Worm (Caenorhabditis elegans): ENCODE measurements around the gene Y43F8B.18.

Gene Y43F8B.18

DNA sequence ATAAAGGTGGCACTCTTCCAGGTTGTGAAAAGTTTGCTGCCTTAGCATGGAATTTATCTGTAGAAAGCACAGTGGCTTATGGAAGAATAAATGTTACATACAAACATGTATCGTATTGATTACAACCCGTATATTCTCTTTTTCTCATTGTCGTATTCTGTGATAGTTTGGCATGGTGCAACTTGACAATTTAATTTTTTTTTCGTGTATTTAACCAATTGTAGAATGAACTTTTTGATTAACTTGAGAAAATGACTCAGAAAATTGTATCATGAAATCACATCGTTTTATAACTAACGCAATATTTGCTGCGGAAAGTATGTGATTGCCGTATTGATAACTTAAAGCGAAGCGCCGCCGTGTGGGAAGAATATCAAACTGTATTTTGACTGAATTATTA is 28.7 kb upstream of the Y43F8B.18 start, which contains the start of gene Y43F8B.24:
Y43F8B.24 (plus strand) TSS at position 301 of the 400 bp plus-strand sequence.
- TF ChIP-seq sea-1 (GFP tag; conservative IDR thresholded peaks at IDR 0.05) = no peak
- TF ChIP-seq ets-7 (tag; optimal IDR thresholded peaks at IDR 0.05) = no peak
- TF ChIP-seq aly-1 (tag; optimal IDR thresholded peaks at IDR 0.05) = no peak
- TF ChIP-seq pes-1 (GFP tag; IDR thresholded peaks at IDR 0.05) = no peak
- TF ChIP-seq scrt-1 (GFP tag; IDR thresholded peaks at IDR 0.05) = no peak
- TF ChIP-seq hmg-4 (GFP tag; optimal IDR thresholded peaks at IDR 0.05) = no peak
- TF ChIP-seq hnd-1 (tag; optimal IDR thresholded peaks at IDR 0.05) = no peak

DNA sequence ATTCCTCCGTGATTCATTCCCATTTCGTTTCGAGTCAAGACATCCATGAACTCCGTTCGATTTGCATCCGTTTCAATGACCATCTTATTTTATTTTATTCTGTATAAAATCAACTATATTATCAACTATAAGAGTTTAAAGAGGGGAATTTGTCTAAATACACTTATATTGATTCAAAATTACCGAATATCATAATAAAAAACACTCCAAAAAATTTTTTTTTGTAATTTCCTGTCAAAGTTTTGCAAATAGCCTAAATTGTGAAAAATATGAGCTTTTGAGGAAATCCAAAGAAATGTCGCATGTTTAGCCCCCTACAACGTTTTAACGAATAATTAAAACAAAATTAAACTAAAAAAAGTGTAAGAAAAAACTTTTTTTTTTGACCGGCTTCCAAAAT is 23.8 kb upstream of the Y43F8B.18 start, which contains the start of gene Y43F8B.15:
Y43F8B.15 (minus strand) TSS at position 101 of the 400 bp plus-strand sequence.
- TF ChIP-seq tra-4 (tag; optimal IDR thresholded peaks at IDR 0.05) = no peak
- no peak for TF ChIP-seq pes-1 (GFP tag; IDR thresholded peaks at IDR 0.05)
- TF ChIP-seq sea-1 (GFP tag; conservative IDR thresholded peaks at IDR 0.05) = no peak
- no peak for TF ChIP-seq hmg-4 (GFP tag; optimal IDR thresholded peaks at IDR 0.05)
- no peak for TF ChIP-seq hmbx-1 (tag; optimal IDR thresholded peaks at IDR 0.05)
- TF ChIP-seq ama-1 (optimal IDR thresholded peaks at IDR 0.05) = no peak
- TF ChIP-seq ceh-36 (tag; optimal IDR thresholded peaks at IDR 0.05) = no peak
- no peak for TF ChIP-seq ceh-13 (GFP tag; optimal IDR thresholded peaks at IDR 0.05)
- TF ChIP-seq tbx-11 (GFP tag; IDR thresholded peaks at IDR 0.05) = no peak
- TF ChIP-seq hnd-1 (tag; optimal IDR thresholded peaks at IDR 0.05) = no peak
- TF ChIP-seq B0310.2 (tag; optimal IDR thresholded peaks at IDR 0.05) = no peak
- no peak for TF ChIP-seq flt-1 (GFP tag; IDR thresholded peaks at IDR 0.05)
- no peak for TF ChIP-seq F13C5.2 (tag; optimal IDR thresholded peaks at IDR 0.05)
- no peak for TF ChIP-seq scrt-1 (GFP tag; IDR thresholded peaks at IDR 0.05)
- no peak for TF ChIP-seq tbx-37 (GFP tag; conservative IDR thresholded peaks at IDR 0.05)
- no peak for TF ChIP-seq ets-7 (tag; optimal IDR thresholded peaks at IDR 0.05)
- TF ChIP-seq aly-1 (tag; optimal IDR thresholded peaks at IDR 0.05) = no peak

DNA sequence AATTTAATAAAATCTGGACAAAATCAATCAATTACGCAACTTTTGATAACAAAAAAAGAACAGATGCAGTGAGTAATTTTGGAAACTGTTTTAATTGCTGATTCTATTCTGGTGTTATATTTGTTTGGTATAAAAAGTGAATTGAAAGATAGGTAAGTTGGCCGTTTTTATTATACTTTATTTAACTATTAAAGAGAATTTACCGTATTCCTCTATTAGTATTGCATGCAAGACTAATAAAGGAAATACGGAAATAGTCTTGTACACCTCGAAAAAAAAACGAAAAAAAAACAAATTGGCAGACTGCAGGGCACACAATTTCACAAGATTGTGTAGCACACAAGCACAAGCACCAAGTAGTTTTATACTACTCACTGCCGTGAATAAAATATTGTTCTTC is 23.2 kb upstream of the Y43F8B.18 start, which contains the start of gene Y43F8B.25:
Y43F8B.25 (plus strand) TSS at position 301 of the 400 bp plus-strand sequence.
- TF ChIP-seq aly-1 (tag; optimal IDR thresholded peaks at IDR 0.05) (no peak), pes-1 (GFP tag; IDR thresholded peaks at IDR 0.05) (no peak), tbx-11 (GFP tag; IDR thresholded peaks at IDR 0.05) (no peak), B0310.2 (tag; optimal IDR thresholded peaks at IDR 0.05) (no peak), ets-7 (tag; optimal IDR thresholded peaks at IDR 0.05) (no peak), hnd-1 (tag; optimal IDR thresholded peaks at IDR 0.05) (no peak), ama-1 (optimal IDR thresholded peaks at IDR 0.05) (no peak), flt-1 (GFP tag; IDR thresholded peaks at IDR 0.05) (no peak), hmbx-1 (tag; optimal IDR thresholded peaks at IDR 0.05) (no peak), tra-4 (tag; optimal IDR thresholded peaks at IDR 0.05) (no peak), F13C5.2 (tag; optimal IDR thresholded peaks at IDR 0.05) (no peak), tbx-37 (GFP tag; conservative IDR thresholded peaks at IDR 0.05) (no peak), ceh-13 (GFP tag; optimal IDR thresholded peaks at IDR 0.05) (no peak)

DNA sequence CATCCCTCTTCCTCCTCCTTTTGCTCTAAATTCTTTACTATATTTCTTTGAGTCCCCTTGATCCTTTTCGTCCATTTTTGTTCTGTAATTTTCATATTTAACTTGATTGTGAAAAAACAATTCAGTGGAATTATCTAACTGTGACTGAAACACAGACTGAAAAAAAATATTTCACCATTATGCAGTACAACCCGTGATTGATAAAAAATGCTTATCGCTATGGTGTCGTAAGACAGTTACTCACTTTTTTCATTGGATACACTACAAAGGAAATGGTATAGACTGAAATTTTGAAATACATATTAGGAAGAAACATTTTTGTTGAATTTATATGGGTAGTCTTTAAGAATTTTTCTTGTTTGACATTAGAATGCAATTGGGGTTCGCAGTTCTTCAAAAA is 18.2 kb upstream of the Y43F8B.18 start, which contains the start of gene Y43F8B.23:
Y43F8B.23 (minus strand) TSS at position 75 of the 400 bp plus-strand sequence.
- no peak for TF ChIP-seq tbx-11 (GFP tag; IDR thresholded peaks at IDR 0.05)
- no peak for TF ChIP-seq ama-1 (optimal IDR thresholded peaks at IDR 0.05)
- no peak for TF ChIP-seq aly-1 (tag; optimal IDR thresholded peaks at IDR 0.05)
- TF ChIP-seq flt-1 (GFP tag; IDR thresholded peaks at IDR 0.05) = no peak
- TF ChIP-seq hmg-4 (GFP tag; optimal IDR thresholded peaks at IDR 0.05) = no peak
- no peak for TF ChIP-seq tbx-37 (GFP tag; conservative IDR thresholded peaks at IDR 0.05)
- no peak for TF ChIP-seq ceh-13 (GFP tag; optimal IDR thresholded peaks at IDR 0.05)
- TF ChIP-seq B0310.2 (tag; optimal IDR thresholded peaks at IDR 0.05) = no peak
- no peak for TF ChIP-seq hmbx-1 (tag; optimal IDR thresholded peaks at IDR 0.05)
- no peak for TF ChIP-seq ceh-36 (tag; optimal IDR thresholded peaks at IDR 0.05)
- no peak for TF ChIP-seq tra-4 (tag; optimal IDR thresholded peaks at IDR 0.05)
- no peak for TF ChIP-seq F13C5.2 (tag; optimal IDR thresholded peaks at IDR 0.05)

DNA sequence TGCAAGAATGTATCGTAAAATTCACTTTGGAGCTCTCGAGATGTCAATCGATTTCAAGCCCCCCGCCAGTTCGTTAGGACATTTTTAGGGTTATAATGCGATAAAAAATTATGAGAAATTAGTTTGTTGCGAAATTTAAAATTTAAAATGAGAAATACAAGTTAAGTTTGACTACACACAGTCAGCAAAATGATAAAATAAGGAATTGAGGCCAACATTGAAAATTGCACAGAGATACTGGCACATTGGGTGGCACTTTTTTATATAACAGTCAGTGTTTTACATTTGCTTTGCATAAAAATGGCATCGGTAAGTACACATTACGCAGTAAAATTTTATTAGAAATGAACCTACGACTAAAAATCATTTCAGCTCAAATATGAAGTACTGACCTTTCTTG is 17.7 kb upstream of the Y43F8B.18 start, which contains the start of gene Y43F8B.12:
Y43F8B.12 (plus strand) TSS at position 301 of the 400 bp plus-strand sequence.
- TF ChIP-seq flt-1 (GFP tag; IDR thresholded peaks at IDR 0.05) (no peak), tbx-11 (GFP tag; IDR thresholded peaks at IDR 0.05) (no peak), ets-7 (tag; optimal IDR thresholded peaks at IDR 0.05) (no peak), pes-1 (GFP tag; IDR thresholded peaks at IDR 0.05) (no peak), hmg-4 (GFP tag; optimal IDR thresholded peaks at IDR 0.05) (no peak), tra-4 (tag; optimal IDR thresholded peaks at IDR 0.05) (no peak), aly-1 (tag; optimal IDR thresholded peaks at IDR 0.05) (no peak), hnd-1 (tag; optimal IDR thresholded peaks at IDR 0.05) (no peak), ama-1 (optimal IDR thresholded peaks at IDR 0.05) (no peak), scrt-1 (GFP tag; IDR thresholded peaks at IDR 0.05) (no peak), sea-1 (GFP tag; conservative IDR thresholded peaks at IDR 0.05) (no peak), B0310.2 (tag; optimal IDR thresholded peaks at IDR 0.05) (no peak), hmbx-1 (tag; optimal IDR thresholded peaks at IDR 0.05) (no peak), ceh-13 (GFP tag; optimal IDR thresholded peaks at IDR 0.05) (no peak), ceh-36 (tag; optimal IDR thresholded peaks at IDR 0.05) (no peak), tbx-37 (GFP tag; conservative IDR thresholded peaks at IDR 0.05) (no peak)

DNA sequence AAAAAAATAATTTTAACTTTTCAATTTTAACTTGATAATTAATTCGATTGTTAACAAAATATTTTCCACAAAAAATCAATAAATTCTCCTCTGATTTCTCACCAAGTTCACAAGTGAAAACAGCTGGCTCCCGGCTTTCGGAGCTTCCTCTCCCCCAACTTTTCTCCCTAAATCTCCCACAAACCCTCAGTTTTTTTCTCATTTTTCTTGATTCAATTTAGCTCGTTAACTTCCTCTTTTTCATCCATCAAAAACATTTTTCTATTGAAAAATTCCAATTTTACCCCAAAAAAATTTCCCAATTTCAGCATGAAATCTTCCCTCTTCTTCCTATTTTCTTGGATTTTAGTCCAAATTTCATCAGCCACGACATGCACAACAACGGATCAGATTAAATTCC is 15.4 kb upstream of the Y43F8B.18 start, which contains the start of gene Y43F8B.11:
Y43F8B.11 (plus strand) TSS at position 301 of the 400 bp plus-strand sequence.
- no peak for TF ChIP-seq ets-7 (tag; optimal IDR thresholded peaks at IDR 0.05)
- no peak for TF ChIP-seq aly-1 (tag; optimal IDR thresholded peaks at IDR 0.05)
- TF ChIP-seq F13C5.2 (tag; optimal IDR thresholded peaks at IDR 0.05) = no peak
- TF ChIP-seq flt-1 (GFP tag; IDR thresholded peaks at IDR 0.05) = no peak
- TF ChIP-seq ama-1 (optimal IDR thresholded peaks at IDR 0.05) = no peak
- TF ChIP-seq pes-1 (GFP tag; IDR thresholded peaks at IDR 0.05) = no peak

DNA sequence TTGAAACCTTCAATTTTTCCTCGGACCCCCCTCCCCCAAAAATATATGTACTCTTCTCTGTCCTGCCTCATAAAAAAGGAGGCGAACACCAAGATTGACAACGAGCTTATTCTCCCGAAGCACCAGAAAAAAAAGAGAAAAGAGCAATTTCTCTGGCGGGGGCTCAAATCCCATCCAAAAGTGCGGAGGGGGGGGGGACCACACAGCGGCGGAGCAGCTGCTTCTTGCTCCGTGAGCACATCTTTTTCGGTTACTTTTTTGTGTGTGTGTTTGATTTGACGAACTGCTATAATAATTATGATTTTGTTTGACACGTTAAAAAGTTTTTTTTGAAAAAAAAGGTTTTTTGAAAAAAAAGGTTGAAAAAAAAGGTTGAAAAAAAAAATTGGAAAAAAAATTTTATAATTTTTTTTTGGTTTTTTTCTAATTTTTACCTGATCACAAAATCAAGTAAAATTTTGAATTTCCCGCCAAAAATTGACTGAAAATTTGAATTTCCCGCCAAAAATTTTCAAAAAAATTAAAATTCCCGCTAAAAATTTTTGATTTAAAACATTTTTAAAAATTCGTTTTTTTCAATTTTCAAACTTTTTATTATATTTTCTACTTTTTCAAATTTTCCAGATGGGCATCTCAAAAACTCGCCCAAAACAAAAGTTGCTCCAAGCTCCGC is 11.8 kb upstream of the Y43F8B.18 start, which contains the start of gene Y43F8B.10:
Y43F8B.10 (plus strand) TSS at position 623 of the 673 bp plus-strand sequence.
- TF ChIP-seq sea-1 (GFP tag; conservative IDR thresholded peaks at IDR 0.05) = no peak
- TF ChIP-seq aly-1 (tag; optimal IDR thresholded peaks at IDR 0.05) = no peak
- TF ChIP-seq ceh-36 (tag; optimal IDR thresholded peaks at IDR 0.05) = no peak
- TF ChIP-seq scrt-1 (GFP tag; IDR thresholded peaks at IDR 0.05) = no peak
- no peak for TF ChIP-seq ama-1 (optimal IDR thresholded peaks at IDR 0.05)
- TF ChIP-seq flt-1 (GFP tag; IDR thresholded peaks at IDR 0.05) = no peak
- TF ChIP-seq tra-4 (tag; optimal IDR thresholded peaks at IDR 0.05) = no peak
- TF ChIP-seq B0310.2 (tag; optimal IDR thresholded peaks at IDR 0.05) = no peak
- TF ChIP-seq ceh-13 (GFP tag; optimal IDR thresholded peaks at IDR 0.05) = no peak
- TF ChIP-seq hmbx-1 (tag; optimal IDR thresholded peaks at IDR 0.05) = no peak
- no peak for TF ChIP-seq tbx-37 (GFP tag; conservative IDR thresholded peaks at IDR 0.05)
- TF ChIP-seq F13C5.2 (tag; optimal IDR thresholded peaks at IDR 0.05) = no peak
- TF ChIP-seq hnd-1 (tag; optimal IDR thresholded peaks at IDR 0.05) = no peak
- TF ChIP-seq ets-7 (tag; optimal IDR thresholded peaks at IDR 0.05) = no peak
- no peak for TF ChIP-seq pes-1 (GFP tag; IDR thresholded peaks at IDR 0.05)
- TF ChIP-seq hmg-4 (GFP tag; optimal IDR thresholded peaks at IDR 0.05) = no peak
- no peak for TF ChIP-seq tbx-11 (GFP tag; IDR thresholded peaks at IDR 0.05)

Measured in whole organism, early embryonic.